Worm (Caenorhabditis elegans): ENCODE measurements around the gene dsl-7.
A peak's percentile ranks its signal among the peaks of the same experiment; 100 is the strongest.

Gene dsl-7

DNA sequence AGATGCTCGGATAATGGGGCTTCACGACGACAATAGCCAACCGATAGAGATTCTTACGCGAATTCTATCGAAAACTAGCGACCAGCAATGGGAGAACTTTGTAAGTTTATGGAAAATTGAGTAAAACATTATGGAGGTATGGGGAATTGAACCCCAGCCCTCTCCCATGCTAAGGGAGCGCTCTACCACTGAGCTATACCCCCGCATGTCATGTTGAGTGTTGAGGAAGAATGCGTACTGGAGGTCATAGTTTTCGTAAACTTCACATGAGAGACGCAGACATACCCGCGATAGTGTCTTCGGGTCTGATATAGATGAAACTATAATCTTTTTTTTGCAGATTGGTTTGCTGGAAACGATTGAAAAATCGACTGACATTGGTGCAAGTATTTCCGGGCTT lies 10.4 kb downstream of the dsl-7 start (continued):
- TF ChIP-seq akir-1 (GFP tag; optimal IDR thresholded peaks at IDR 0.05), result no peak
- no peak for TF ChIP-seq unc-62 (GFP tag; optimal IDR thresholded peaks at IDR 0.05)
- TF ChIP-seq hlh-12 (tag; optimal IDR thresholded peaks at IDR 0.05), result peak; percentile 2
- no peak for TF ChIP-seq attf-6 (GFP tag; IDR thresholded peaks at IDR 0.05)
- TF ChIP-seq F52B5.7 (tag; optimal IDR thresholded peaks at IDR 0.05), result peak; percentile 22
- no peak for TF ChIP-seq attf-5 (GFP tag; optimal IDR thresholded peaks at IDR 0.05)
- TF ChIP-seq madf-6 (GFP tag; IDR thresholded peaks at IDR 0.05), result peak; percentile 65
- no peak for TF ChIP-seq F33H1.4 (GFP tag; IDR thresholded peaks at IDR 0.05)
- TF ChIP-seq ZK185.1 (tag; optimal IDR thresholded peaks at IDR 0.05; ENCODE audit: poor library complexity, severe bottlenecking), result peak; percentile 80
- TF ChIP-seq cebp-2 (GFP tag; IDR thresholded peaks at IDR 0.05), result peak; percentile 83; the same call in 1 of the 2 replicates
- TF ChIP-seq aptf-2 (GFP tag; conservative IDR thresholded peaks at IDR 0.05), result no peak
- no peak for TF ChIP-seq nhr-27 (tag; optimal IDR thresholded peaks at IDR 0.05)
- TF ChIP-seq mes-4 (tag; optimal IDR thresholded peaks at IDR 0.05), result peak; percentile 67
- TF ChIP-seq lag-1 (GFP tag; IDR thresholded peaks at IDR 0.05), result no peak
- TF ChIP-seq F57A8.1 (GFP tag; optimal IDR thresholded peaks at IDR 0.05), result peak; percentile 38
- peak; percentile 71 for TF ChIP-seq rcor-1 (GFP tag; IDR thresholded peaks at IDR 0.05)
- no peak for TF ChIP-seq dpl-1 (GFP tag; optimal IDR thresholded peaks at IDR 0.05)
- no peak for TF ChIP-seq snpc-1.1 (tag; optimal IDR thresholded peaks at IDR 0.05; ENCODE audit: insufficient read depth)
- no peak for TF ChIP-seq lsy-27 (tag; optimal IDR thresholded peaks at IDR 0.05; ENCODE audit: borderline replicate concordance, insufficient read depth)
- TF ChIP-seq atf-7 (tag; optimal IDR thresholded peaks at IDR 0.05), result peak; percentile 69
- peak; percentile 76 for TF ChIP-seq lin-40 (tag; optimal IDR thresholded peaks at IDR 0.05)
- peak; percentile 62 for TF ChIP-seq mxl-1 (tag; optimal IDR thresholded peaks at IDR 0.05)
- TF ChIP-seq Y95B8A.8 (GFP tag; IDR thresholded peaks at IDR 0.05), result no peak
- no peak for TF ChIP-seq ceh-79 (tag; optimal IDR thresholded peaks at IDR 0.05)
- peak; percentile 49 for TF ChIP-seq snpc-4 (GFP tag; optimal IDR thresholded peaks at IDR 0.05)
- peak in 3 of 4 experiments; percentile 52 to 73 (median 61) for TF ChIP-seq snpc-4 (tag; optimal IDR thresholded peaks at IDR 0.05)
- peak; percentile 18; the same call in 1 of the 2 replicates for TF ChIP-seq ceh-40 (GFP tag; IDR thresholded peaks at IDR 0.05)
- no peak for TF ChIP-seq K11D2.4 (GFP tag; IDR thresholded peaks at IDR 0.05)
- peak; percentile 22 for TF ChIP-seq mel-28 (tag; optimal IDR thresholded peaks at IDR 0.05; ENCODE audit: borderline replicate concordance)
- TF ChIP-seq ztf-25 (GFP tag; IDR thresholded peaks at IDR 0.05), result no peak
- no peak for TF ChIP-seq bed-1 (GFP tag; IDR thresholded peaks at IDR 0.05)
- no peak for TF ChIP-seq gei-17 (GFP tag; optimal IDR thresholded peaks at IDR 0.05)
- peak; percentile 51 for TF ChIP-seq ztf-26 (tag; optimal IDR thresholded peaks at IDR 0.05)
- TF ChIP-seq hrde-1 (tag; optimal IDR thresholded peaks at IDR 0.05; ENCODE audit: borderline replicate concordance), result peak; percentile 63
- TF ChIP-seq B0035.1 (tag; optimal IDR thresholded peaks at IDR 0.05), result peak; percentile 17
- peak; percentile 63 for TF ChIP-seq lin-54 (GFP tag; optimal IDR thresholded peaks at IDR 0.05)
- no peak for TF ChIP-seq F22D6.2 (tag; optimal IDR thresholded peaks at IDR 0.05)
- TF ChIP-seq ceh-100 (GFP tag; IDR thresholded peaks at IDR 0.05), result peak; percentile 68
- TF ChIP-seq ztf-3 (GFP tag; optimal IDR thresholded peaks at IDR 0.05), result peak; percentile 45
- TF ChIP-seq let-607 (tag; optimal IDR thresholded peaks at IDR 0.05), result peak; percentile 10 to 55
- peak; percentile 74 to 86 for TF ChIP-seq rec-8 (tag; optimal IDR thresholded peaks at IDR 0.05)
- peak; percentile 90 for TF ChIP-seq tbp1 (GFP tag; optimal IDR thresholded peaks at IDR 0.05)
- no peak for TF ChIP-seq F55B11.4 (tag; optimal IDR thresholded peaks at IDR 0.05; ENCODE audit: borderline replicate concordance, insufficient read depth)
- TF ChIP-seq nhr-120 (GFP tag; IDR thresholded peaks at IDR 0.05), result no peak
- TF ChIP-seq rpc-1 (optimal IDR thresholded peaks at IDR 0.05), result peak; percentile 90
- peak; percentile 77 for TF ChIP-seq rpc-1 (tag; optimal IDR thresholded peaks at IDR 0.05)
- TF ChIP-seq D2030.7 (GFP tag; IDR thresholded peaks at IDR 0.05), result peak; percentile 39; the same call in 1 of the 2 replicates
- peak; percentile 85 for TF ChIP-seq nfyb-1 (GFP tag; IDR thresholded peaks at IDR 0.05)

Measured in whole organism, young adult.